Worm (Caenorhabditis elegans) whole organism, L2 larva: ENCODE measurements around the gene K08F4.5.

Experiments used
- ZK546.5 ChIP-seq: sonication (generic microtip); optimal IDR thresholded peaks from 2 replicates; lab custom pipeline; 2017; ENCODE audit warnings: missing biosample characterization, missing genetic modification characterization
- ama-1 ChIP-seq: fragments of 150-350 bp; optimal IDR thresholded peaks from 2 replicates; lab custom pipeline; 2018; ENCODE audit warnings: inconsistent platforms
- elt-1 ChIP-seq: fragments of 150-350 bp; optimal IDR thresholded peaks from 2 replicates; lab custom pipeline; 2014; ENCODE audit warnings: missing biosample characterization, missing genetic modification characterization
- fos-1 ChIP-seq: fragments of 150-350 bp; optimal IDR thresholded peaks from 2 replicates; lab custom pipeline; 2014; ENCODE audit warnings: missing biosample characterization, missing genetic modification characterization
- lin-13 ChIP-seq: fragments of 150-350 bp; optimal IDR thresholded peaks from 2 replicates; lab custom pipeline; 2014; ENCODE audit warnings: missing biosample characterization, missing genetic modification reagents, missing genetic modification characterization
- mbf-1 ChIP-seq: sonication (generic microtip); optimal IDR thresholded peaks from 2 replicates; lab custom pipeline; 2017; ENCODE audit warnings: missing biosample characterization, missing genetic modification characterization

- TF ChIP-seq ama-1 (lab: Kevin White, UChicago) (no peak), mbf-1 (tag; lab: Kevin White, UChicago) (no peak), elt-1 (no peak), fos-1 (tag; lab: Kevin White, UChicago) (no peak), ZK546.5 (tag; lab: Kevin White, UChicago) (no peak), lin-13 (GFP tag; lab: Kevin White, UChicago) (no peak)
Measured at ce11 chrIV:10141930-10142505, 6.3 kb upstream of the K08F4.5 start, which contains the start of the genes gst-2, gst-4 and dhs-12.
